Worm (Caenorhabditis elegans): Measurements from ENCODE around the gene unc-80.

ce11 chrV:20875324-20875723, 4.1 kb upstream of the unc-80 start:
- no peak for TF ChIP-seq unc-120 (tag; optimal IDR thresholded peaks at IDR 0.05; ENCODE audit: poor library complexity, severe bottlenecking)
- no peak for TF ChIP-seq elt-3 (tag; optimal IDR thresholded peaks at IDR 0.05)
- no peak for TF ChIP-seq mls-2 (tag; optimal IDR thresholded peaks at IDR 0.05)
- TF ChIP-seq unc-62 (GFP tag; optimal IDR thresholded peaks at IDR 0.05): no peak
- no peak for TF ChIP-seq lin-13 (tag; optimal IDR thresholded peaks at IDR 0.05)
- TF ChIP-seq ham-2 (GFP tag; optimal IDR thresholded peaks at IDR 0.05): no peak
- TF ChIP-seq blmp-1 (tag; optimal IDR thresholded peaks at IDR 0.05): no peak
- TF ChIP-seq snpc-4 (tag; optimal IDR thresholded peaks at IDR 0.05): no peak
- no peak for TF ChIP-seq ces-1 (GFP tag; optimal IDR thresholded peaks at IDR 0.05)
- no peak for TF ChIP-seq nhr-28 (tag; optimal IDR thresholded peaks at IDR 0.05)
- TF ChIP-seq nhr-237 (tag; optimal IDR thresholded peaks at IDR 0.05): no peak
- TF ChIP-seq hlh-1 (tag; optimal IDR thresholded peaks at IDR 0.05): no peak
- TF ChIP-seq M03D4.4 (tag; optimal IDR thresholded peaks at IDR 0.05): no peak

All from whole organism, mixed stage, embryonic.